Fruit fly (Drosophila melanogaster) whole organism, embryonic: ENCODE data around the gene form3.

Source experiments
- Sox100B ChIP-seq: fragments of 200-800 bp; sonication (Bioruptor generic); optimal IDR thresholded peaks from 3 replicates; lab custom pipeline; 2018; ENCODE audit warnings: missing biosample characterization, mild to moderate bottlenecking, missing genetic modification characterization
- kay ChIP-seq: fragments of 200-800 bp; sonication (Bioruptor generic); optimal IDR thresholded peaks from 2 replicates; lab custom pipeline; 2016; ENCODE audit warnings: missing biosample characterization, missing genetic modification characterization

dm6 chr3L:7136663-7137062 lies 42.0 kb downstream of the form3 start:
- TF ChIP-seq kay (GFP tag; lab: Kevin White, UChicago) (no peak), Sox100B (no peak)
